Fruit fly (Drosophila melanogaster): ENCODE measurements around the gene eEF2.

eEF2 gene

dm6 chr2L:21658529-21659009 is 23.4 kb downstream of the eEF2 start, which contains the start of gene Cul2 (continued):
- no peak for TF ChIP-seq CG10543 (GFP tag; optimal IDR thresholded peaks at IDR 0.05)
- TF ChIP-seq Dad (GFP tag; optimal IDR thresholded peaks at IDR 0.05), result peak; percentile 10
- peak; percentile 65 for TF ChIP-seq nerfin-2 (GFP tag; IDR thresholded peaks at IDR 0.05; ENCODE audit: partially characterized antibody)
- TF ChIP-seq ssp (GFP tag; IDR thresholded peaks at IDR 0.05), result peak; percentile 96
- peak; percentile 44 for TF ChIP-seq CG13624 (GFP tag; optimal IDR thresholded peaks at IDR 0.05)
- no peak for TF ChIP-seq nerfin-1 (tag; optimal IDR thresholded peaks at IDR 0.05)
- peak; percentile 69 for TF ChIP-seq sna (GFP tag; IDR thresholded peaks at IDR 0.05; ENCODE audit: partially characterized antibody)
- TF ChIP-seq CG5953 (GFP tag; IDR thresholded peaks at IDR 0.05), result no peak
- peak; percentile 72 for TF ChIP-seq CG2129 (GFP tag; IDR thresholded peaks at IDR 0.05; ENCODE audit: partially characterized antibody)
- no peak for TF ChIP-seq CG10209 (GFP tag; optimal IDR thresholded peaks at IDR 0.05)
- peak; percentile 19 for TF ChIP-seq jumu (GFP tag; optimal IDR thresholded peaks at IDR 0.05)
- TF ChIP-seq CG2120 (GFP tag; optimal IDR thresholded peaks at IDR 0.05), result peak; percentile 60
- TF ChIP-seq hkb (optimal IDR thresholded peaks at IDR 0.05), result no peak
- TF ChIP-seq hkb (GFP tag; IDR thresholded peaks at IDR 0.05), result peak; percentile 34; the same call in 1 of the 2 replicates
- TF ChIP-seq chn (GFP tag; optimal IDR thresholded peaks at IDR 0.05), result peak; percentile 43
- no peak for TF ChIP-seq az2 (GFP tag; optimal IDR thresholded peaks at IDR 0.05)
- peak; percentile 81; the same call in 1 of the 2 replicates for TF ChIP-seq CG42726 (GFP tag; IDR thresholded peaks at IDR 0.05; ENCODE audit: partially characterized antibody)
- TF ChIP-seq ems (GFP tag; optimal IDR thresholded peaks at IDR 0.05), result peak; percentile 22
- TF ChIP-seq slbo (GFP tag; IDR thresholded peaks at IDR 0.05), result no peak; the same call in 1 of the 2 replicates
- TF ChIP-seq gro (GFP tag; optimal IDR thresholded peaks at IDR 0.05), result peak; percentile 9
- TF ChIP-seq lmd (GFP tag; IDR thresholded peaks at IDR 0.05), result no peak
- TF ChIP-seq kni (GFP tag; optimal IDR thresholded peaks at IDR 0.05), result no peak
- TF ChIP-seq Hand (GFP tag; optimal IDR thresholded peaks at IDR 0.05), result no peak
- peak; percentile 63 for TF ChIP-seq CHES-1-like (GFP tag; optimal IDR thresholded peaks at IDR 0.05)
- peak; percentile 38 for TF ChIP-seq Neu2 (GFP tag; optimal IDR thresholded peaks at IDR 0.05; ENCODE audit: borderline replicate concordance)
- TF ChIP-seq CG10267 (tag; optimal IDR thresholded peaks at IDR 0.05), result peak; percentile 57
- TF ChIP-seq Mes4 (GFP tag; optimal IDR thresholded peaks at IDR 0.05), result peak; percentile 19
- peak; percentile 23 for TF ChIP-seq CG3163 (GFP tag; optimal IDR thresholded peaks at IDR 0.05)
- TF ChIP-seq ash1 (GFP tag; optimal IDR thresholded peaks at IDR 0.05), result no peak
- peak; percentile 63 for TF ChIP-seq phol (tag; optimal IDR thresholded peaks at IDR 0.05)
- TF ChIP-seq Poxn (GFP tag; IDR thresholded peaks at IDR 0.05), result no peak
- TF ChIP-seq tgo (GFP tag; IDR thresholded peaks at IDR 0.05), result no peak
- TF ChIP-seq CG34224 (GFP tag; IDR thresholded peaks at IDR 0.05; ENCODE audit: partially characterized antibody), result peak; percentile 76
- peak; percentile 39 for TF ChIP-seq CG12155 (GFP tag; optimal IDR thresholded peaks at IDR 0.05)
- TF ChIP-seq p53 (GFP tag; optimal IDR thresholded peaks at IDR 0.05), result no peak
- no peak for TF ChIP-seq CG14050 (GFP tag; IDR thresholded peaks at IDR 0.05)
- peak; percentile 30 for TF ChIP-seq eyg (GFP tag; optimal IDR thresholded peaks at IDR 0.05)
- TF ChIP-seq CG14441 (GFP tag; IDR thresholded peaks at IDR 0.05), result no peak; the same call in 1 of the 2 replicates
- TF ChIP-seq Lpt (GFP tag; optimal IDR thresholded peaks at IDR 0.05), result no peak
- no peak for TF ChIP-seq PHDP (tag; optimal IDR thresholded peaks at IDR 0.05)
- TF ChIP-seq trem (tag; optimal IDR thresholded peaks at IDR 0.05), result no peak
- peak; percentile 35 for TF ChIP-seq Ets97D (GFP tag; optimal IDR thresholded peaks at IDR 0.05)
- TF ChIP-seq zfh1 (GFP tag; IDR thresholded peaks at IDR 0.05), result 0 out of 3 replicates have a peak, but pooled peaks have one; percentile 24
- TF ChIP-seq Hsf (GFP tag; optimal IDR thresholded peaks at IDR 0.05), result peak; percentile 41
- TF ChIP-seq eve (GFP tag; optimal IDR thresholded peaks at IDR 0.05), result no peak
- no peak for TF ChIP-seq Optix (GFP tag; IDR thresholded peaks at IDR 0.05)
- peak; percentile 48; the same call in 2 of the 3 replicates for TF ChIP-seq CG17361 (GFP tag; IDR thresholded peaks at IDR 0.05)
- TF ChIP-seq lola (GFP tag; optimal IDR thresholded peaks at IDR 0.05), result peak in 2 of 3 experiments; percentile 2 to 57
- peak; percentile 22 for TF ChIP-seq maf-S (GFP tag; optimal IDR thresholded peaks at IDR 0.05)
- 0 out of 2 replicates have a peak, but pooled peaks have one; percentile 13 for TF ChIP-seq onecut (GFP tag; IDR thresholded peaks at IDR 0.05)
- peak; percentile 79 for TF ChIP-seq Dref (GFP tag; IDR thresholded peaks at IDR 0.05)

Measured in whole organism, embryonic.